Worm (Caenorhabditis elegans) whole organism, L3 larva: ENCODE results near the gene sdz-38.

ENCODE experiments used
- ama-1 ChIP-seq: fragments of 150-350 bp; optimal IDR thresholded peaks from 2 replicates; lab custom pipeline; 2018
- elt-3 ChIP-seq, 3 experiments: fragments of 150-350 bp in 1 of 3; sonication (generic microtip) in 2 of 3; optimal IDR thresholded peaks; 2 replicates in 2 of 3; 4 replicates in 1 of 3; lab custom pipeline; 2014 to 2017; ENCODE audit warnings: missing biosample characterization in 3 of 3, missing genetic modification characterization in 3 of 3
- fkh-2 ChIP-seq: fragments of 150-350 bp; optimal IDR thresholded peaks from 2 replicates; lab custom pipeline; 2014; ENCODE audit warnings: missing biosample characterization, missing genetic modification reagents, missing genetic modification characterization
- lin-39 ChIP-seq: fragments of 150-350 bp; optimal IDR thresholded peaks from 2 replicates; lab custom pipeline; 2018; ENCODE audit warnings: missing biosample characterization, missing genetic modification reagents, missing genetic modification characterization
- mml-1 ChIP-seq: fragments of 150-350 bp; sonication (generic microtip); optimal IDR thresholded peaks from 3 replicates; lab custom pipeline; 2014; ENCODE audit warnings: missing biosample characterization, missing genetic modification characterization
- nhr-237 ChIP-seq: fragments of 150-350 bp; optimal IDR thresholded peaks from 2 replicates; lab custom pipeline; 2014; ENCODE audit warnings: missing biosample characterization, missing genetic modification characterization
- pha-4 ChIP-seq: fragments of 150-350 bp; optimal IDR thresholded peaks from 2 replicates; lab custom pipeline; 2014; ENCODE audit warnings: missing biosample characterization, missing genetic modification reagents, missing genetic modification characterization
- pqm-1 ChIP-seq: fragments of 150-350 bp; optimal IDR thresholded peaks from 2 replicates; lab custom pipeline; 2017; ENCODE audit warnings: missing biosample characterization, missing genetic modification characterization, inconsistent platforms
- sea-2 ChIP-seq: fragments of 150-350 bp; sonication (generic microtip); optimal IDR thresholded peaks from 4 replicates; lab custom pipeline; 2014; ENCODE audit warnings: missing biosample characterization, missing genetic modification reagents, missing genetic modification characterization
- skn-1 ChIP-seq: fragments of 150-350 bp; optimal IDR thresholded peaks from 2 replicates; lab custom pipeline; 2014; ENCODE audit warnings: missing biosample characterization, missing genetic modification characterization
- snpc-4 ChIP-seq: fragments of 150-350 bp; optimal IDR thresholded peaks from 2 replicates; lab custom pipeline; 2014; ENCODE audit warnings: missing biosample characterization, missing genetic modification characterization
- tbx-2 ChIP-seq: sonication (generic microtip); optimal IDR thresholded peaks from 2 replicates; lab custom pipeline; 2016; ENCODE audit warnings: mild to moderate bottlenecking, missing genetic modification characterization, missing compliant biosample characterization
- unc-62 ChIP-seq: fragments of 150-350 bp; sonication (generic microtip); optimal IDR thresholded peaks from 4 replicates; lab custom pipeline; 2014; ENCODE audit warnings: missing biosample characterization, missing genetic modification reagents, missing genetic modification characterization
- zag-1 ChIP-seq: fragments of 150-350 bp; optimal IDR thresholded peaks from 2 replicates; lab custom pipeline; 2014; ENCODE audit warnings: missing biosample characterization, missing genetic modification characterization

ce11 chrII:10010914-10011313, 29.3 kb upstream of the sdz-38 start:
- TF ChIP-seq ama-1 (lab: Kevin White, UChicago): no peak
- no peak for TF ChIP-seq mml-1 (tag; lab: Kevin White, UChicago)
- no peak for TF ChIP-seq tbx-2 (tag; lab: Kevin White, UChicago)
- TF ChIP-seq nhr-237: no peak
- no peak for TF ChIP-seq unc-62 (GFP tag; lab: Kevin White, UChicago)
- TF ChIP-seq sea-2: no peak
- no peak for TF ChIP-seq pha-4 (tag; lab: Kevin White, UChicago)
- TF ChIP-seq lin-39: no peak
- no peak for TF ChIP-seq fkh-2 (tag; lab: Kevin White, UChicago)
- TF ChIP-seq zag-1 (tag; lab: Kevin White, UChicago): no peak
- no peak for TF ChIP-seq snpc-4 (tag; lab: Kevin White, UChicago)
- TF ChIP-seq skn-1: no peak
- TF ChIP-seq pqm-1: no peak
- TF ChIP-seq elt-3 (tag; optimal IDR thresholded peaks at IDR 0.05; lab: Kevin White, UChicago): no peak
